Worm (Caenorhabditis elegans) whole organism, L1 larva: Measurements from ENCODE around the gene clec-164.

Source experiments
- C16A3.4 ChIP-seq: fragments of 150-350 bp; optimal IDR thresholded peaks from 2 replicates; lab custom pipeline; 2014; ENCODE audit warnings: missing biosample characterization, missing genetic modification characterization
- F16B12.6 ChIP-seq: fragments of 150-350 bp; optimal IDR thresholded peaks from 2 replicates; lab custom pipeline; 2014; ENCODE audit warnings: missing biosample characterization, missing genetic modification characterization
- ama-1 ChIP-seq: fragments of 150-350 bp; optimal IDR thresholded peaks from 2 replicates; lab custom pipeline; 2014
- blmp-1 ChIP-seq: fragments of 150-350 bp; optimal IDR thresholded peaks from 2 replicates; lab custom pipeline; 2014; ENCODE audit warnings: missing biosample characterization, missing genetic modification characterization
- ceh-63 ChIP-seq: fragments of 200-800 bp; sonication (Bioruptor generic); optimal IDR thresholded peaks from 2 replicates; lab custom pipeline; 2018; ENCODE audit warnings: mild to moderate bottlenecking, missing genetic modification characterization, missing compliant biosample characterization
- ceh-88 ChIP-seq: fragments of 200-800 bp; sonication (Bioruptor generic); IDR thresholded peaks from 2 replicates; pipeline ENCODE4 v1.3.6; 2022; ENCODE audit warnings: missing genetic modification characterization, missing compliant biosample characterization
- ceh-90 ChIP-seq: sonication (generic microtip); optimal IDR thresholded peaks from 2 replicates; lab custom pipeline; 2016; ENCODE audit warnings: missing genetic modification characterization, missing compliant biosample characterization
- dsc-1 ChIP-seq: sonication (generic microtip); optimal IDR thresholded peaks from 2 replicates; lab custom pipeline; 2016; ENCODE audit warnings: mild to moderate bottlenecking, missing genetic modification characterization, missing compliant biosample characterization
- egl-13 ChIP-seq: sonication (generic microtip); optimal IDR thresholded peaks from 2 replicates; lab custom pipeline; 2016; ENCODE audit warnings: missing genotype, missing genetic modification reagents, missing genetic modification characterization, missing compliant biosample characterization
- egl-27 ChIP-seq, 2 experiments: fragments of 150-350 bp in 1 of 2; sonication (generic microtip); optimal IDR thresholded peaks; 3 replicates each; lab custom pipeline; 2017 to 2018; ENCODE audit warnings: missing biosample characterization in 2 of 2, missing genetic modification characterization in 2 of 2, missing genetic modification reagents in 2 of 2
- ets-5 ChIP-seq: fragments of 200-800 bp; sonication (Bioruptor generic); IDR thresholded peaks from 2 replicates; pipeline ENCODE4 v1.3.6; 2022; ENCODE audit warnings: missing genetic modification characterization, missing compliant biosample characterization
- fkh-4 ChIP-seq: sonication (generic microtip); optimal IDR thresholded peaks from 2 replicates; lab custom pipeline; 2016; ENCODE audit warnings: missing compliant biosample characterization, missing genetic modification characterization, borderline replicate concordance
- hlh-17 ChIP-seq: fragments of 200-800 bp; sonication (Bioruptor generic); optimal IDR thresholded peaks from 2 replicates; lab custom pipeline; 2018; ENCODE audit warnings: missing genetic modification characterization, mild to moderate bottlenecking, missing compliant biosample characterization, moderate library complexity, borderline replicate concordance
- lin-14 ChIP-seq: fragments of 200-800 bp; sonication (Bioruptor generic); optimal IDR thresholded peaks from 2 replicates; lab custom pipeline; 2018; ENCODE audit warnings: mild to moderate bottlenecking, missing genetic modification characterization, moderate library complexity, missing compliant biosample characterization
- lin-15B ChIP-seq: fragments of 150-350 bp; sonication (generic microtip); optimal IDR thresholded peaks from 3 replicates; lab custom pipeline; 2014; ENCODE audit warnings: missing biosample characterization, missing genetic modification characterization
- lin-35 ChIP-seq, 2 experiments: fragments of 150-350 bp; optimal IDR thresholded peaks; 2 replicates each; lab custom pipeline; 2014; ENCODE audit warnings: missing biosample characterization in 2 of 2, missing genetic modification characterization in 2 of 2, missing genetic modification reagents in 2 of 2
- lsy-2 ChIP-seq, 2 experiments: fragments of 150-350 bp; optimal IDR thresholded peaks; 2 replicates each; lab custom pipeline; 2014; ENCODE audit warnings: missing biosample characterization in 2 of 2, missing genetic modification characterization in 2 of 2
- mep-1 ChIP-seq: fragments of 150-350 bp; optimal IDR thresholded peaks from 2 replicates; lab custom pipeline; 2014; ENCODE audit warnings: missing biosample characterization, missing genetic modification characterization
- nhr-19 ChIP-seq: fragments of 200-800 bp; sonication (Bioruptor generic); conservative IDR thresholded peaks from 2 replicates; pipeline ENCODE4 v1.3.6; 2022; ENCODE audit warnings: missing genetic modification characterization, missing compliant biosample characterization
- nhr-20 ChIP-seq: sonication (generic microtip); optimal IDR thresholded peaks from 2 replicates; lab custom pipeline; 2016; ENCODE audit warnings: mild to moderate bottlenecking, missing genetic modification characterization, missing compliant biosample characterization
- nhr-47 ChIP-seq: sonication (generic microtip); optimal IDR thresholded peaks from 2 replicates; lab custom pipeline; 2016; ENCODE audit warnings: mild to moderate bottlenecking, missing genetic modification characterization, moderate library complexity, missing compliant biosample characterization
- nhr-71 ChIP-seq: sonication (generic microtip); optimal IDR thresholded peaks from 2 replicates; lab custom pipeline; 2016; ENCODE audit warnings: mild to moderate bottlenecking, missing genetic modification characterization, moderate library complexity, missing compliant biosample characterization
- nhr-85 ChIP-seq: sonication (generic microtip); peaks from one replicate; lab custom pipeline; 2016; ENCODE audit warnings: missing genetic modification characterization, inconsistent platforms, missing compliant biosample characterization
- nhr-90 ChIP-seq: sonication (generic microtip); optimal IDR thresholded peaks from 2 replicates; lab custom pipeline; 2016; ENCODE audit warnings: mild to moderate bottlenecking, missing genetic modification characterization, missing compliant biosample characterization; ENCODE audit not compliant: poor library complexity
- pag-3 ChIP-seq: sonication (generic microtip); optimal IDR thresholded peaks from 2 replicates; lab custom pipeline; 2017; ENCODE audit warnings: missing genetic modification characterization, mild to moderate bottlenecking, missing compliant biosample characterization, antibody characterized with exemption, borderline replicate concordance; ENCODE audit not compliant: insufficient read depth
- pax-3 ChIP-seq: fragments of 200-800 bp; sonication (Bioruptor generic); optimal IDR thresholded peaks from 2 replicates; lab custom pipeline; 2018; ENCODE audit warnings: mild to moderate bottlenecking, missing genetic modification characterization, moderate library complexity, missing compliant biosample characterization
- rnt-1 ChIP-seq: sonication (generic microtip); optimal IDR thresholded peaks from 2 replicates; lab custom pipeline; 2016; ENCODE audit warnings: mild to moderate bottlenecking, missing genetic modification characterization, moderate library complexity, missing compliant biosample characterization
- skn-1 ChIP-seq: fragments of 150-350 bp; optimal IDR thresholded peaks from 2 replicates; lab custom pipeline; 2014; ENCODE audit warnings: missing biosample characterization, missing genetic modification characterization
- snu-23 ChIP-seq: sonication (generic microtip); optimal IDR thresholded peaks from 2 replicates; lab custom pipeline; 2016; ENCODE audit warnings: missing genetic modification characterization, missing compliant biosample characterization
- sox-4 ChIP-seq: sonication (generic microtip); optimal IDR thresholded peaks from 2 replicates; lab custom pipeline; 2016; ENCODE audit warnings: missing genetic modification characterization, missing compliant biosample characterization
- unc-86 ChIP-seq: sonication (generic microtip); optimal IDR thresholded peaks from 2 replicates; lab custom pipeline; 2016; ENCODE audit warnings: missing genetic modification characterization, missing compliant biosample characterization
- unc-98 ChIP-seq: fragments of 200-800 bp; sonication (Bioruptor generic); IDR thresholded peaks from 2 replicates; pipeline ENCODE4 v1.3.6; 2022; ENCODE audit warnings: missing genetic modification characterization, missing compliant biosample characterization
- zag-1 ChIP-seq: fragments of 150-350 bp; optimal IDR thresholded peaks from 2 replicates; lab custom pipeline; 2014; ENCODE audit warnings: missing biosample characterization, missing genetic modification characterization

Gene clec-164

ce11 chrIV:741831-742230, 25.4 kb downstream of the clec-164 start:
- TF ChIP-seq lin-14 (peak; percentile 7), nhr-85 (no peak), fkh-4 (tag; lab: Kevin White, UChicago) (no peak), rnt-1 (tag; lab: Kevin White, UChicago) (peak; percentile 2), nhr-47 (tag; lab: Kevin White, UChicago) (no peak)

DNA sequence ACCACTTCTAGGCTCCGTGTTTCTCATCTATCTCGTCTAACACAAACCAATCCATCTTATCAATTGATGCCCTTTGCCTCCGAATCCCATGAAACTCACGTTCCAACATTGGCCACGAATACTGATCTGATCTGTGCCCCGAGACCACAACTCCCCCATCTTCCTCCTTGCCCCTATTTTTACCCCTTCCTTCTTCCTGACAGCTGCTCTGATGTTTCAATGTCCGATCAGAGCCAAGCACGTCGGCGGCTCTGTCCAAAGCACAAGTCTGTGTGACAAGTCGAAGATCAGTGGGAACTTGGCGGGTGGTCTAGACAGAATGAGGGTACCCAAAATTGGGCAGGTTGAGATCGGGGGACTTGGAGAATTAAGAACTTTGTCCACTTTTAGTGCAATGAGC, 29.9 kb downstream of the clec-164 start:
- TF ChIP-seq nhr-19 (GFP tag; lab: Robert Waterston, UW) (peak; percentile 20; the same call in 1 of the 2 replicates), ceh-88 (no peak), rnt-1 (tag; lab: Kevin White, UChicago) (peak; percentile 67), egl-27 (tag; optimal IDR thresholded peaks at IDR 0.05; lab: Kevin White, UChicago) (no peak), nhr-85 (no peak), lin-35 (GFP tag; optimal IDR thresholded peaks at IDR 0.05; lab: Kevin White, UChicago) (no peak), mep-1 (tag; lab: Kevin White, UChicago) (no peak), lin-14 (peak; percentile 47), sox-4 (tag; lab: Kevin White, UChicago) (no peak), zag-1 (tag; lab: Kevin White, UChicago) (no peak), nhr-71 (tag; lab: Kevin White, UChicago) (peak; percentile 73)

- TF ChIP-seq ceh-63: no peak
- TF ChIP-seq skn-1 (tag; lab: Kevin White, UChicago): no peak
- TF ChIP-seq rnt-1 (tag; lab: Kevin White, UChicago): peak; percentile 11
- peak; percentile 26 for TF ChIP-seq nhr-71 (tag; lab: Kevin White, UChicago)
- TF ChIP-seq ets-5 (GFP tag; lab: Robert Waterston, UW): no peak
- TF ChIP-seq F16B12.6 (tag; lab: Kevin White, UChicago): no peak
Measured at ce11 chrIV:749557-749956, 33.1 kb downstream of the clec-164 start.

DNA sequence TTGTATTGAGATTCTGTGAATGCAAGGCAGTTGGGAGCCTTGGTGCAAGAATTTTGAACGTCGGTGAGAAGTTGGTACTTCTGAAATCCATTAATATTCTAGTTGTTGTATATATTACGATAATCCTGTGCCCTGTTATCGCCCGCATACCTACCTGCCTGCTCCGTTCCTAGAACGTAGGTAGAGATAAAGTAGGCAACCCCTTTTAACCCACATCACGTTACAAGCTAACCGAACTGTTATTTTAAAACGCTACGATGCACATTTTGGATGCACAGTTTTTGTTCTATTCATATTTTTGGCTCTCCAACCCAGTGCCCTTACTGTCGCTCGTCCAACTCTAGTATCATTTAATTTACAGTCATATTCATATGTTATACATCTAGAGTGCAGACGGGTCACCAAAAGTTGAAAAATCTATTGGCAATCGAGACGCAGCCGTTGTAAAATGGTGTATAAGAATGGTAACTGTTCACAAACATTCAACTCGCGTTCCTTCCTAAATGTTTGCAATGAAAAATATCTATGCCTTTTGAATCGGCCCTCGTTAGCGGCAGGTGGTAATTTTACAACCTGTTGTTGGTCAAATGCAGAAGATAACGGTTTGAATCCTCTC, 38.0 kb downstream of the clec-164 start:
- no peak for TF ChIP-seq nhr-90 (tag; lab: Kevin White, UChicago)
- TF ChIP-seq, all 84 proteins: peak for 0

DNA sequence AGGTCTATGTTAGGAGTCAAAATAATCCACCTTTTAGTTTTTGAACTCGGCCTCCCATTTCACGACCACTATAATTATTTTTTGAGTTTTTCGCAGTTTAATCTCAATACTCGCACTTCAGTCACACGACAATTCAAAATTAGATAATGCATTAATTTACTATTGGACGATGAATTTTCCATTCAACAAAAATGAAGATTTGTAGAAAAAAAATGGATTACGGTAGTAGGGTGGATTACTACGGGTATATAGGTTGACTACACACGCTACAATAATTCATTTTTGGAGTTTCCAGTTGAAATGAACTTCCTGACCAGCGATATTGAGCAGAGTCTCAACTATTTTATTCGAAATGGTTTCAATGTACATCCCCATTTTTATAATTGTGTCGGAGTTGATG, 40.0 kb downstream of the clec-164 start, which contains the start of gene srt-23:
srt-23 (plus strand) TSS at position 301 of the 400 bp plus-strand sequence.
- TF ChIP-seq blmp-1 (tag; lab: Kevin White, UChicago) (no peak), snu-23 (no peak), F16B12.6 (tag; lab: Kevin White, UChicago) (no peak), unc-98 (GFP tag; lab: Robert Waterston, UW) (no peak), pax-3 (tag; lab: Kevin White, UChicago) (no peak), ceh-90 (tag; lab: Kevin White, UChicago) (no peak), egl-13 (tag; lab: Kevin White, UChicago) (no peak), nhr-90 (tag; lab: Kevin White, UChicago) (no peak), sox-4 (tag; lab: Kevin White, UChicago) (no peak), nhr-19 (GFP tag; lab: Robert Waterston, UW) (no peak), lsy-2 (tag; optimal IDR thresholded peaks at IDR 0.05; lab: Kevin White, UChicago) (no peak), lin-15B (no peak), nhr-20 (tag; lab: Kevin White, UChicago) (no peak), pag-3 (no peak), ama-1 (lab: Kevin White, UChicago) (no peak), unc-86 (tag; lab: Kevin White, UChicago) (no peak), hlh-17 (GFP tag; lab: Kevin White, UChicago) (no peak), ets-5 (GFP tag; lab: Robert Waterston, UW) (no peak), C16A3.4 (tag; lab: Kevin White, UChicago) (no peak), dsc-1 (tag; lab: Kevin White, UChicago) (no peak)
- TF ChIP-seq, all 84 proteins: peak for 0
